Worm (Caenorhabditis elegans): ENCODE measurements around the gene ncx-7.

ncx-7 gene

DNA sequence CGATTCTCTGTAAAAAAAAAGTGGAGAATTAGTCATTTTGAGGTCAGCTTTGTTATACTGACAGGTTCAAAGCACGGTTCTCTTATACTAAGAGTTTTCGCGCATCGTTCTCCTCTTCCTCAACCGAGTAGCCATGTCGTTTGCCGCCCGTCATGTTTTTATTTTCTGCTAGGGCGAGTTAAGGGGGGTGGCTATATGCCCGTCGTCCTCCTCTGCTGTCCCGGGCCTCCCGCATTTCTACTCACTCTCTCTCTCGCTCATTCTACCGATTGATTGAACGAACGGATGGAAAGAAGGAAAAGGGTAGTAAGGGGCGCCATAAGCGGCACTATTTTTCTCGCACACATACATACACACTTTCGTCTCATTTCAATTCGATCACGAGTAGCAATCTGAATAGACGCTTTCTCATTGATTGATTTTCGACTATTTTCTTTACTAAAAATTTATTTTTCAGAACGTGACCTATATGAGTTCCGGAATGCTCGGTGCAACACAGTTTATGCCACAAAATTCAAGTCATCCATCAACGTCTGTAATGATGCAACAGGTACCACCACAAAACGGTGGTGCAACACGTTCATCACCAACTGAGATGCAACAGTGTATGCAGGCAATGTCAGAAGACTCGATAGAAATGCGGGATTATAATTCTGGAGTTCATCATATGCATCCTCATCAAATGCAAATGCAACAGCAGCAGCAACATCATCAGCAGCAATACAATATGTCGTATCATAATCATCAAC, 14.8 kb downstream of the ncx-7 start:
- TF ChIP-seq unc-62 (GFP tag; optimal IDR thresholded peaks at IDR 0.05), result no peak

DNA sequence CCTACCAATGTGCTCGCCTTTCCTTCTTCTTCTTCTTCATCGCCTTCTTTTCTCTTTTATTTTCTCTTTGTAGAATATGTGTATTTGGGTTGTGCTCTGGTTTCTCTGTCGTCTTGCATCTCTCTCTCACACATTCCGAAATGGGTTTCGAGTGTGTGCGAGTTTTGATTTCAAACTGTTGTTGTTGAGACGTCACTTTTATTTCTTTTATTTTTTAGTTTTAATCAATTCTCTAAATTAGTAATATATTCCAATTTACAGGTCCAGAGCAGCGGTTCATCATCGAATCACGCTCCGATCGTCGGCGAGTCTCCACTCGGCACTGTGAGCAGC, 15.5 kb downstream of the ncx-7 start:
- TF ChIP-seq unc-62 (GFP tag; optimal IDR thresholded peaks at IDR 0.05), result no peak

DNA sequence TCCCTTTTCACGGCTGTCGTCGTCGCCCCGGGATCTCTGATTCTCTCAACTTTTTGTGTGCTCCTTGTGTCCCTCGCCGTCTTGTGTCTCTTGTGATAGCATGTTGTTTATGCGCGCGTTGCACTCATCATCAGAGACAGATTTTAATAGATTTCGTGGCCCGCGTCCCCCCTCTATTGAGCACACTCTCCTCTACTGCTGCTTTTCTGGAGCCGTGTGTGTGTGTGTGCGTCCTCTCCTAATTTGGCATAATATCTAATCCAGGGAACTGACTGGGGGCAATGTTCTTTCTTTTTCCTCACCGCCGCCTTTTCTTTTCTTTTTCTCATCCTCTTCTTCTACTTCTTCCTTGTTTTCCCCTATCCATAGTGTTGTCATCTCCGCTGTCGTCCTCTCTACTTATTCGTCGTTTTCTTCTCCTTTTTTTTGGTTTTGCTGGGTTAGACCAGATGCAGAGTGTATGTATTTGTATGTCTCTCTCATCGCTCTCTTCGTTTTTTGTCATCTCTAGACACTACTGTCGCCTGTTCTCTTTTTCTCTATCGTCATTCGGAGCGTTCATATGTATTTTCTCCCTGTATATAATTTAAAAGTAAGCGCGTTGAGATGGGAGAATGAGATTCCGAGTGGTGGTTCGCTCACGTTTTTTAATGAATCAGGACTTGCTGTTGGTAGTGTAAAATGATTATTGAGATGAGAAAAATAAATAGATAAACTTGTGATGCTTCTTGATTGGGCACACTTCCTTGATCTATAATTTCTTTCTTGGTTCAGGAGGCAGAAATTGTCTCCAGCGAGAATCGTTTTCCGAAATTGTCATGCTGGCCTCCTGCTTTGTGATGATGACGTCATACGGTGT, 16.1 kb downstream of the ncx-7 start:
- no peak for TF ChIP-seq unc-62 (GFP tag; optimal IDR thresholded peaks at IDR 0.05)

DNA sequence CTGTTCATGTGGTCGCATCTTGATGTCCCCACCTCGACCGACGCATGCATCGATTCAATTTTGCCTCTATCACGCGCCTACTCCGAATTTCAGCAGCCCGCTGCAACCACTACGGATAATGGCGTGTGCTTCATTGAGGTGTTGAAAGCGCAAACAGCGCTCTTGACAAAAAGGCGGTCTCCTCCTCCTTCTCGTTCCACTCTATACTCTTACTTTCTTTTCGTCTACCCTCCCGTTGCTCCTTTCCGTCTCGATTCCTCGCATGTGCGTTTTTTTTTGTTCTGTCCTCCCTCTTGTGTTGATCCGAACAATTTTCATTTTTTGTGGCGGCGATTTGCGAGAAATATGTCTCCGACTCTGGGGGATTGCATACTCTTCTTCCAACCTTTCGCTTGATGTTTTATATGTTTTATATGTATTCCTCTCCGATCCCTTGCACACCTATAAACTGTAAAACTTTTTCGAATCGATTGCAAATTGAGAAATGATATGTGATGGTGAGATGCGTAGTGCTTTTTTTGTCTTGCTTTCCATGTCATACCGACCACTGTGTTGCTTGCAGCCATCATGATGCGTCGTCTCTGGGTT, 17.3 kb downstream of the ncx-7 start:
- no peak for TF ChIP-seq unc-62 (GFP tag; optimal IDR thresholded peaks at IDR 0.05)

DNA sequence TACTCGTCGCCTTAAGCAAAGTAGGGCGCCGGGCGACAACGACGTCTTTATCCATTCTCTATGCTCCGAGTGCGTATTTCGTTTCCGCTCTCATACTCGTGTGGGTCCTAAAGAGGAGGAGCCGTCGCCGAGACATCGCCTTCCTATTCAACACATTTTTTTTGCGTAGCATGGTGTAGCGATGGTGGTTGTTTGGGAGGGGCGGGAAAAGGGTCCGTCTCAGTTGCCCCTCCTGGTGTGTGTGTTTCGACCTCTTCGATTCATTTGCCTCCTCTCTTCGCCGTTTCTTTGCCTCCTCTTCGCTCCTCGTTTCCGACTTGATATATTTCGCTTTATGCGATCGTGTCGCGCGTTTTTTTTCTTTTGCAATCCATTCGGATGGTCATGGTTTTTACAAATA, 18.3 kb downstream of the ncx-7 start:
- TF ChIP-seq unc-62 (GFP tag; optimal IDR thresholded peaks at IDR 0.05), result no peak

DNA sequence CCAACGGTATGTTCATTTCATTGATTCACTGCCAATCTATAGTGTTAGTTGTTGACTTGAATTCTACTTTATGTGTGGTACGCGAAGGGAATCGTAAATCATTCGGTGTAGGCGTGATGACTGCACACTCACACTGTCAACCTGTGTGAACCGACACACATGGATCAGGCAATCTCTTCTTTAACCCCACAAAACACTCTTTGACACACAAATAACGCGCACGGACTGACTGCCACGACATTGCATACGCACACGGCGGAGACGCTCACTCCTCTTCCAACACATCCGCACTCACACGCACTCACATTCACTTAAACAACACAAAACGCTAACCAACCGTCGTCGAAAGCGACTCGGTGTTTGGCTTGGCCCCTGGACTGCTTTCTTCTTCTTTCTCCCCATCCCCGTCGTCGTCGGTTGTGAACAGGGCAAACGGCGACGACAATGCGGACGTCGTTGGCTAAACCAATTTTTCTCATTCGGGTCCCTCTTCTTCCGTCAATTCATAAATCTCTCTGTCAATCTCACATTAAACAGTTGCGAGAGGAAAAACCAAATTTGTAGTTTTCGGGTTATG, 19.9 kb downstream of the ncx-7 start:
- no peak for TF ChIP-seq unc-62 (GFP tag; optimal IDR thresholded peaks at IDR 0.05)

DNA sequence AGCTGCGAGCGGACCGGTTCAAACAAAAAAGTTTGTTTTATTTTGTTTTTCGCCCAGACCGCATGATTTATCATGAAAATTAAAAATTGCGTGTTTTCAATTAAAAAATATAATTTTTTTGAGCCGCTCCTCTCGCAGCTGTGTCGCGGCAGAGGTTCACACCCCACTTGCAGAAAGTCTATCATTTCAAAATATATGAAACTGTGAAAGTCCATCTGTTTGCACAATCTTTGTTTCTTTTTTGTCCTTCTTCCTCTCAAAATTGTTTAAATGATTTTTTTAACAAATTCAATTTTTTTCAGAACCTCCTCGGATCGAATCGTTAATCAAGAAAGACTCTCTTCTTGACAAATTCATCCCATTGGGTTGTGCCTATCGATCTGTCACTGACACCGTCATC, 20.5 kb downstream of the ncx-7 start, which contains the start of gene tlk-1:
tlk-1 (plus strand) TSS at position 301 of the 400 bp plus-strand sequence.
- TF ChIP-seq unc-62 (GFP tag; optimal IDR thresholded peaks at IDR 0.05), result no peak

DNA sequence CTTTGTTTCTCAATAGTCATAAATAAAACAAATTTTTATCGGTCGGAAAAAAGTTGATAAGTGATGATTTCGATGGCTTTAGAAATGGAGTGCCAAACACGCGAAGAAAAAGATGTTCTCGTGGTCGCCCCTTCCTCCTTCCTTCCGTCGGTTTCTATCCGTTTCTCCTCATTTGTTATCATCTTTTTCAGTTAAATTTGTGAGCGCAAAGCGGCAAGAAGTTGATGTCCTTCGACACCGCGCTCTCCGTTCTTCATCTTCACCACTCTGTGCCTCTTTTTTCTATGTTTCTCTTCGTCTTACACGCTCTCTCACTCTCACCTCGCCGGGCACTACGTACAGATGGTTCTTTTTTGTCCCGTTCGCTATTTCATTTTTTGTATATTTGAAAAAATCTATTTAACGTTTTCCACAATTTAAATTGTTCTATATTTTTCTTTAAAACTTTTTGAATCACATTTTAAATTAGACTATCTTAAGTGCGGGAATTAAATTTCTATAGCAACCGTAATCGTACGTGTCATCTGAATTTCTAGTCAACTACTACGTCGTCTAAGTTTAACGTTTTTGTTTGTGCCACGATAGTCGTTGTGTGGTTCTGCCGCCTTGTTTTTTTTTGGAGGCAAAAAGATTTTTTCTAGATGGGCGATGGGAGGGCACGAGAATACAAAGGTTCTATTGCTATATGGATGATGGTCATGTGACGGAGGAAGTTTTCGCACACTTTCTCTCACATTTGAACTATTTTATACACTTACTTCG, 21.3 kb downstream of the ncx-7 start:
- TF ChIP-seq unc-62 (GFP tag; optimal IDR thresholded peaks at IDR 0.05), result no peak

DNA sequence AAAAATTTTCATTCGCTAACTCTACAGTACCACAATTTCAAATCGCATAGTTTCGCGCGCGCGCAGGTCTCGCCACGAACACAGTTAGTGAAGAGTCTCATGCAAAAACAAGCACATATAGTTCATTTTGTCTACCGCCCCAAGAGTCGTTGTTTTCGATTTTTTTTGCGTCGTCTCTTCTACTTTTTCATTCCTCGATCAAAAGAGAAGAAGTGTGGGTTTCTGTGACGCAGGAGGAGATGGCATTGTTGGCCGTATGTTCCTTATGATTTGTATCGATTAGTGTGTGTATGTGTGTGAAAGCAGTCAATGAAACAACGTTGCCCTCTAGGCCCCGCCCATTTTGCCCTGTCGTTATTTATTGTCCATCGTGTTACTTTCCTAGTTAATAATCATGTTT, 22.2 kb downstream of the ncx-7 start:
- TF ChIP-seq unc-62 (GFP tag; optimal IDR thresholded peaks at IDR 0.05), result no peak

DNA sequence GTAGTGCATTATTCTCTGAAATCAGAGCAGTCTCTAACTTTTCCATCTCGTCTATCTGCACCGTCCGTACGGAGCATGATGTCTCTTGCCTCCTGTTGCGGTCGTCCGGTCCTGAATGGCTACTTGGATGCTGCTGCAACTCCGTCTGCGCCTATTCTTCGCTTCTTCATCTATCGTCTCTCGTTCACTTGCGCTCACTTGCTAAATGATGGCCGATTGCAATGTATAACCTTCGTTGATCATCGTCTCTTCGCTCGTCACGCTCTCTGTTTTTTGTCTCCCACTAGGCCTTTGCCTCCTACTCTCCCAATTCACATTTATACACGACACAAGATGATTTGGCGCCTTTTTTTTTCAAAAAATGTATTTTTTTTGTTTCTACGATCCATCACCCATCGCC, 22.8 kb downstream of the ncx-7 start:
- no peak for TF ChIP-seq unc-62 (GFP tag; optimal IDR thresholded peaks at IDR 0.05)

DNA sequence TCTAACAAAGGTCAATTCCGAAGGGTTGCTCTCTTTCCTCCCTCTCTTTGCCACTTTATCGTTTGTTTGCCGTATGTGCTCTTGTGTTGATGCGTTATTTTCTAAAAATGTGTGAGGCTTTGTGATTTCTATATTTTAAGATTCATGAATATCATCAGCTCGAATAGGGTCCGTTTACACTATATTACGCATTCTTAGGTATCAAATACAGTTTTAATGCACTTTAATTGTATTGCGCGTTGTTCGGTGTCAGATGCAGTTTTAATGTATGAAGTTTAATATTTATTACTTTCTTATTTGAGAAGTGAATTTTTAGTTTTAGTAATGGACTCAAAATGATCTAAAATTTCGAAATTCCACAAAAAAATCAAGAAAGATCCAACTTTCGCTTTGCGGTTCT, 23.7 kb downstream of the ncx-7 start, which contains the start of gene bud-31:
bud-31 (minus strand) TSS at position 101 of the 400 bp plus-strand sequence.
- no peak for TF ChIP-seq unc-62 (GFP tag; optimal IDR thresholded peaks at IDR 0.05)

DNA sequence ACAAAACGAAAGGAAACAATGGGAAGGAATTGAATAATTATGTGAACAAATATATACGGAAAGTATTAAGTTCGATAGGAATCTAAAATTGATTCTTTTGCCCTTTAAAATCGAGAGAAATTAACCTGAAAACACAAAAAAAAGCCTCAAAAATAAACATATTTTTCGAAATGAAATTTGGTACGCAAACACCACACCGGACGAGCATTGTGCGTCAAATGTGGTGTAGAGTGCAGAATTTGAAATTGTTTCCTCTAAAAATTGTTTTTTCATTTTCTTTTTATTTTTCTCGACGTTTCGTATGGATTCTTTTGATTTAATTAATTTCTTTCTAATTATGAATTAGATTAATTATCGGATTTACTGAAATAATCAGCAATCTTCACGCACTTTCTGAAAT, 24.7 kb downstream of the ncx-7 start:
- TF ChIP-seq unc-62 (GFP tag; optimal IDR thresholded peaks at IDR 0.05), result no peak

DNA sequence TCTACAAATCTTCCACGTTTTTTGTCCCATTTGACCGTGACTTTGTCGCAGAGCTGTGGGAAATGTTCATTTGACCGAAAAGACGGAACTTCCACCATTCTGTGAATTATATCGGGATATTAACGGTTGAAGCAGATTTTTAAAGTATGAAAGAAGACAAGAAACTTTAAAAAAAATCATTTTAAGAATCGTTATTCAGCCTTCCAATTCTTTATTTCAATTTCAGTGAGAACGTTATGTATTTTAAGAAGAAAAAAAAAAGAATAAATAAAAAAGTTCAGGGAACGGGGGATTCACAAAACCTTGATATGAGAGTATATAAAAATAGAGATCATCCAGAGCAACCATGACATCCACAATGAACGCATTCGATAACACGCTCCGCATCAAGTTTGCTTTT, 25.6 kb downstream of the ncx-7 start, which contains the start of gene set-3:
set-3 (minus strand) TSS at position 101 of the 400 bp plus-strand sequence.
- no peak for TF ChIP-seq unc-62 (GFP tag; optimal IDR thresholded peaks at IDR 0.05)

DNA sequence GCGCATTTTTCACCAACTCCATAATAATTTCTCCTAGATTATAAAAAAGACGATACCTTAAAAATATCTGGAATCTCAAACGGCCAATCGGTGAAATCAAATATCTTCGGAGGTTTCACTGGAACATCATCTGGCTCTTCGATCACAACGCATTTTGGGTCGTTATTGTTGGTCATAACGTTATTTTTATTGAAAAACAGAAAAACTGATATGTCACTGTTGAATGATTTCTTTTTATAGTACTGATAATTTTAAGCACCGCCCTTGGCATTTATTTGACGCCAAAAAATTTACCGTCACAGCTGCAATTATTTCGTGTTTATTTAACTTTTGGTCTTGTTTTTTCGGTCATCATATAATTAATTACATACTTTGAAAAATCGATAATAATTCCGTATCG, 30.0 kb downstream of the ncx-7 start, which contains the start of gene best-5:
best-5 (minus strand) TSS at position 210 of the 400 bp plus-strand sequence.
- TF ChIP-seq unc-62 (GFP tag; optimal IDR thresholded peaks at IDR 0.05), result no peak

DNA sequence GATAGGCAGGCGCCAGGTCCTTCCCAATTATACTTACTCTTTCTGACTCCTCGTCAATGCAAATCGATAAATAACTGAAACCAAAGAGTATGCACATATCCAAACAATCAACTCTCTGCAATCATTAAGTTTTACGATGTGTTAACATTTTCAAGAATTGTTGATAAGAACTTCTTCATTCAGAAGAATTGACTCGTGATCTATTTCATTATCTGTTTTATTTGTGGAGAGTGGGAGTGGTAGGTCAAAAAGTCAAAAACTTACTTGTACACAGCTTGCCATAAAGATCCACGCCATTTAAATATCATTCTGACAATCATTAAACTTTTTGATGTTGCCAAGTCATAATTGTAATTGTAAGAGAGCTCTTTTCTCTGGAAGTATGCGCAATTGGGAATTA, 30.7 kb downstream of the ncx-7 start:
- TF ChIP-seq unc-62 (GFP tag; optimal IDR thresholded peaks at IDR 0.05), result no peak

Data from whole organism, dauer.